Worm (Caenorhabditis elegans) whole organism, L1 larva: Measurements from ENCODE around the gene F47G9.4.
"Not testable (repeated sequence)": the region's sequence is repeated elsewhere in the genome, so short reads cannot be mapped to it uniquely, and the experiment has no call there.

Experiments
- C34B4.2 ChIP-seq: sonication (generic microtip); optimal IDR thresholded peaks from 2 replicates; lab custom pipeline; 2017; ENCODE audit warnings: mild to moderate bottlenecking, missing genetic modification characterization, missing compliant biosample characterization
- Y116A8C.19 ChIP-seq: sonication (generic microtip); optimal IDR thresholded peaks from 2 replicates; lab custom pipeline; 2016; ENCODE audit warnings: missing compliant biosample characterization, missing genetic modification characterization, borderline replicate concordance
- blmp-1 ChIP-seq: fragments of 150-350 bp; optimal IDR thresholded peaks from 2 replicates; lab custom pipeline; 2014; ENCODE audit warnings: missing biosample characterization, missing genetic modification characterization
- ceh-63 ChIP-seq: fragments of 200-800 bp; sonication (Bioruptor generic); optimal IDR thresholded peaks from 2 replicates; lab custom pipeline; 2018; ENCODE audit warnings: mild to moderate bottlenecking, missing genetic modification characterization, missing compliant biosample characterization
- ceh-82 ChIP-seq, 3 experiments: fragments of 150-350 bp in 1 of 3; sonication (generic microtip) in 2 of 3; optimal IDR thresholded peaks; 2 replicates each; lab custom pipeline; 2014 to 2017; ENCODE audit warnings: missing biosample characterization in 3 of 3, missing genetic modification characterization in 3 of 3
- ceh-88 ChIP-seq: fragments of 200-800 bp; sonication (Bioruptor generic); IDR thresholded peaks from 2 replicates; pipeline ENCODE4 v1.3.6; 2022; ENCODE audit warnings: missing genetic modification characterization, missing compliant biosample characterization
- ces-1 ChIP-seq: fragments of 150-350 bp; optimal IDR thresholded peaks from 2 replicates; lab custom pipeline; 2014; ENCODE audit warnings: missing biosample characterization, missing genetic modification reagents, missing genetic modification characterization
- dpl-1 ChIP-seq, 3 experiments: fragments of 150-350 bp in 2 of 3; sonication (generic microtip) in 1 of 3; optimal IDR thresholded peaks; 2 replicates each; lab custom pipeline; 2014 to 2017; ENCODE audit warnings: missing biosample characterization in 3 of 3, missing genetic modification characterization in 3 of 3, missing genetic modification reagents in 3 of 3
- efl-1 ChIP-seq, 4 experiments: fragments of 150-350 bp; optimal IDR thresholded peaks in 3 of 4; peaks in 1 of 4; 1 replicate in 1 of 4; 2 replicates in 3 of 4; lab custom pipeline; 2014; ENCODE audit warnings: missing biosample characterization in 2 of 4, missing genetic modification characterization in 2 of 4, missing genetic modification reagents in 2 of 4
- efl-3 ChIP-seq: fragments of 200-800 bp; sonication (Bioruptor generic); optimal IDR thresholded peaks from 2 replicates; lab custom pipeline; 2018; ENCODE audit warnings: mild to moderate bottlenecking, missing genetic modification characterization, missing compliant biosample characterization
- egl-13 ChIP-seq: sonication (generic microtip); optimal IDR thresholded peaks from 2 replicates; lab custom pipeline; 2016; ENCODE audit warnings: missing genotype, missing genetic modification reagents, missing genetic modification characterization, missing compliant biosample characterization
- egl-27 ChIP-seq, 2 experiments: fragments of 150-350 bp in 1 of 2; sonication (generic microtip); optimal IDR thresholded peaks; 3 replicates each; lab custom pipeline; 2017 to 2018; ENCODE audit warnings: missing biosample characterization in 2 of 2, missing genetic modification characterization in 2 of 2, missing genetic modification reagents in 2 of 2
- elt-3 ChIP-seq, 6 experiments: fragments of 150-350 bp in 1 of 6; sonication (generic microtip); optimal IDR thresholded peaks; 2 replicates each; lab custom pipeline; 2017 to 2018; ENCODE audit warnings: missing biosample characterization in 6 of 6, missing genetic modification characterization in 6 of 6, inconsistent platforms in 1 of 6
- ets-5 ChIP-seq: fragments of 200-800 bp; sonication (Bioruptor generic); IDR thresholded peaks from 2 replicates; pipeline ENCODE4 v1.3.6; 2022; ENCODE audit warnings: missing genetic modification characterization, missing compliant biosample characterization
- hlh-17 ChIP-seq: fragments of 200-800 bp; sonication (Bioruptor generic); optimal IDR thresholded peaks from 2 replicates; lab custom pipeline; 2018; ENCODE audit warnings: missing genetic modification characterization, mild to moderate bottlenecking, missing compliant biosample characterization, moderate library complexity, borderline replicate concordance
- hlh-4 ChIP-seq: sonication (generic microtip); optimal IDR thresholded peaks from 2 replicates; lab custom pipeline; 2016; ENCODE audit warnings: mild to moderate bottlenecking, missing genetic modification characterization, missing compliant biosample characterization
- irx-1 ChIP-seq: sonication (generic microtip); optimal IDR thresholded peaks from 2 replicates; lab custom pipeline; 2016; ENCODE audit warnings: missing genetic modification characterization, missing compliant biosample characterization
- lin-14 ChIP-seq: fragments of 200-800 bp; sonication (Bioruptor generic); optimal IDR thresholded peaks from 2 replicates; lab custom pipeline; 2018; ENCODE audit warnings: mild to moderate bottlenecking, missing genetic modification characterization, moderate library complexity, missing compliant biosample characterization
- lin-15B ChIP-seq: fragments of 150-350 bp; sonication (generic microtip); optimal IDR thresholded peaks from 3 replicates; lab custom pipeline; 2014; ENCODE audit warnings: missing biosample characterization, missing genetic modification characterization
- lin-35 ChIP-seq, 2 experiments: fragments of 150-350 bp; optimal IDR thresholded peaks; 2 replicates each; lab custom pipeline; 2014; ENCODE audit warnings: missing biosample characterization in 2 of 2, missing genetic modification characterization in 2 of 2, missing genetic modification reagents in 2 of 2
- lin-39 ChIP-seq: fragments of 150-350 bp; optimal IDR thresholded peaks from 2 replicates; lab custom pipeline; 2014; ENCODE audit warnings: missing biosample characterization, missing genetic modification reagents, missing genetic modification characterization
- mef-2 ChIP-seq: fragments of 150-350 bp; optimal IDR thresholded peaks from 2 replicates; lab custom pipeline; 2014; ENCODE audit warnings: missing biosample characterization, missing genetic modification characterization
- nhr-237 ChIP-seq: fragments of 150-350 bp; optimal IDR thresholded peaks from 2 replicates; lab custom pipeline; 2014; ENCODE audit warnings: missing biosample characterization, missing genetic modification characterization
- nhr-47 ChIP-seq: sonication (generic microtip); optimal IDR thresholded peaks from 2 replicates; lab custom pipeline; 2016; ENCODE audit warnings: mild to moderate bottlenecking, missing genetic modification characterization, moderate library complexity, missing compliant biosample characterization
- nhr-71 ChIP-seq: sonication (generic microtip); optimal IDR thresholded peaks from 2 replicates; lab custom pipeline; 2016; ENCODE audit warnings: mild to moderate bottlenecking, missing genetic modification characterization, moderate library complexity, missing compliant biosample characterization
- nhr-77 ChIP-seq: fragments of 150-350 bp; optimal IDR thresholded peaks from 2 replicates; lab custom pipeline; 2014; ENCODE audit warnings: missing biosample characterization, missing genetic modification characterization
- nhr-84 ChIP-seq: sonication (generic microtip); optimal IDR thresholded peaks from 2 replicates; lab custom pipeline; 2017; ENCODE audit warnings: missing biosample characterization, missing genetic modification characterization
- nhr-90 ChIP-seq: sonication (generic microtip); optimal IDR thresholded peaks from 2 replicates; lab custom pipeline; 2016; ENCODE audit warnings: mild to moderate bottlenecking, missing genetic modification characterization, missing compliant biosample characterization; ENCODE audit not compliant: poor library complexity
- pax-3 ChIP-seq: fragments of 200-800 bp; sonication (Bioruptor generic); optimal IDR thresholded peaks from 2 replicates; lab custom pipeline; 2018; ENCODE audit warnings: mild to moderate bottlenecking, missing genetic modification characterization, moderate library complexity, missing compliant biosample characterization
- snu-23 ChIP-seq: sonication (generic microtip); optimal IDR thresholded peaks from 2 replicates; lab custom pipeline; 2016; ENCODE audit warnings: missing genetic modification characterization, missing compliant biosample characterization
- sptf-1 ChIP-seq: fragments of 150-350 bp; optimal IDR thresholded peaks from 2 replicates; lab custom pipeline; 2014; ENCODE audit warnings: missing biosample characterization, missing genetic modification characterization
- sup-37 ChIP-seq: fragments of 200-800 bp; sonication (Bioruptor generic); optimal IDR thresholded peaks from 2 replicates; lab custom pipeline; 2018; ENCODE audit warnings: mild to moderate bottlenecking, missing genetic modification characterization, missing compliant biosample characterization
- swsn-7 ChIP-seq: sonication (generic microtip); optimal IDR thresholded peaks from 2 replicates; lab custom pipeline; 2016; ENCODE audit warnings: missing genetic modification characterization, missing compliant biosample characterization
- tbx-2 ChIP-seq: sonication (generic microtip); optimal IDR thresholded peaks from 2 replicates; lab custom pipeline; 2016; ENCODE audit warnings: missing genetic modification characterization, missing compliant biosample characterization
- unc-130 ChIP-seq: fragments of 150-350 bp; optimal IDR thresholded peaks from 2 replicates; lab custom pipeline; 2017; ENCODE audit warnings: missing biosample characterization, missing genetic modification characterization, inconsistent platforms
- unc-62 ChIP-seq: fragments of 150-350 bp; optimal IDR thresholded peaks from 2 replicates; lab custom pipeline; 2014; ENCODE audit warnings: missing biosample characterization, missing genetic modification reagents, missing genetic modification characterization
- unc-98 ChIP-seq: fragments of 200-800 bp; sonication (Bioruptor generic); IDR thresholded peaks from 2 replicates; pipeline ENCODE4 v1.3.6; 2022; ENCODE audit warnings: missing genetic modification characterization, missing compliant biosample characterization
- vab-15 ChIP-seq: sonication (generic microtip); optimal IDR thresholded peaks from 2 replicates; lab custom pipeline; 2017; ENCODE audit warnings: missing genotype, mild to moderate bottlenecking, missing genetic modification characterization, missing compliant biosample characterization
- xbp-1 ChIP-seq: sonication (generic microtip); optimal IDR thresholded peaks from 2 replicates; lab custom pipeline; 2016; ENCODE audit warnings: missing genetic modification characterization, missing compliant biosample characterization
- zag-1 ChIP-seq: fragments of 150-350 bp; optimal IDR thresholded peaks from 2 replicates; lab custom pipeline; 2014; ENCODE audit warnings: missing biosample characterization, missing genetic modification characterization

The F47G9.4 gene

ce11 chrV:11292682-11293081, 28.9 kb downstream of the F47G9.4 start:
- no peak for TF ChIP-seq tbx-2 (tag; lab: Kevin White, UChicago)
- no peak for TF ChIP-seq lin-39 (tag; lab: Kevin White, UChicago)
- TF ChIP-seq hlh-4, result no peak
- no peak for TF ChIP-seq hlh-17 (GFP tag; lab: Kevin White, UChicago)

ce11 chrV:11290888-11291287, 30.7 kb downstream of the F47G9.4 start, which contains the start of gene C03E10.1:
Gene C03E10.1 (plus strand): TSS chrV:11291188.
- TF ChIP-seq nhr-237 (tag; lab: Kevin White, UChicago) (no peak), irx-1 (tag; lab: Kevin White, UChicago) (no peak)

ce11 chrV:11286114-11286513, 35.5 kb downstream of the F47G9.4 start, which contains the start of gene C03E10.3:
Gene C03E10.3 (plus strand): TSS chrV:11286414.
- TF ChIP-seq efl-1 (optimal IDR thresholded peaks at IDR 0.05; lab: Kevin White, UChicago), result not testable (repeated sequence)
- TF ChIP-seq efl-1 (GFP tag; optimal IDR thresholded peaks at IDR 0.05 in 1 of 2; lab: Kevin White, UChicago), result peak in 1 of 2 experiments; percentile 40

ce11 chrV:11282272-11282671, 39.3 kb downstream of the F47G9.4 start, which contains the start of gene gly-20:
Gene gly-20 (plus strand): TSS chrV:11282572.
- TF ChIP-seq ceh-63 (GFP tag; lab: Kevin White, UChicago) (no peak), ceh-88 (GFP tag; lab: Robert Waterston, UW) (no peak), efl-1 (optimal IDR thresholded peaks at IDR 0.05; lab: Kevin White, UChicago) (no peak), efl-1 (GFP tag; optimal IDR thresholded peaks at IDR 0.05 in 1 of 2; lab: Kevin White, UChicago) (no peak), lin-35 (GFP tag; optimal IDR thresholded peaks at IDR 0.05; lab: Kevin White, UChicago) (no peak), snu-23 (no peak), nhr-47 (tag; lab: Kevin White, UChicago) (no peak), nhr-77 (tag; lab: Kevin White, UChicago) (no peak), hlh-17 (GFP tag; lab: Kevin White, UChicago) (no peak), blmp-1 (tag; lab: Kevin White, UChicago) (no peak)

ce11 chrV:11281414-11282209, 40.0 kb downstream of the F47G9.4 start:
- TF ChIP-seq Y116A8C.19 (no peak), dpl-1 (GFP tag; optimal IDR thresholded peaks at IDR 0.05; lab: Kevin White, UChicago) (peak in 1 of 3 experiments; percentile 9), sup-37 (GFP tag; lab: Kevin White, UChicago) (no peak), nhr-71 (tag; lab: Kevin White, UChicago) (no peak), xbp-1 (tag; lab: Kevin White, UChicago) (no peak), lin-14 (GFP tag; lab: Kevin White, UChicago) (peak; percentile 78), efl-1 (optimal IDR thresholded peaks at IDR 0.05; lab: Kevin White, UChicago) (peak; percentile 3 to 19), efl-1 (GFP tag; optimal IDR thresholded peaks at IDR 0.05 in 1 of 2; lab: Kevin White, UChicago) (no peak), ceh-82 (tag; optimal IDR thresholded peaks at IDR 0.05; lab: Kevin White, UChicago) (peak in 1 of 3 experiments; percentile 8), egl-13 (tag; lab: Kevin White, UChicago) (no peak), ets-5 (GFP tag; lab: Robert Waterston, UW) (no peak), swsn-7 (tag; lab: Kevin White, UChicago) (no peak), sptf-1 (tag; lab: Kevin White, UChicago) (no peak), lin-15B (tag; lab: Kevin White, UChicago) (no peak), vab-15 (tag; lab: Kevin White, UChicago) (no peak), ces-1 (GFP tag; lab: Kevin White, UChicago) (no peak), unc-98 (no peak), nhr-90 (no peak), efl-3 (GFP tag; lab: Kevin White, UChicago) (no peak), nhr-47 (tag; lab: Kevin White, UChicago) (no peak), C34B4.2 (tag; lab: Kevin White, UChicago) (no peak), unc-130 (tag; lab: Kevin White, UChicago) (peak; percentile 5), elt-3 (tag; optimal IDR thresholded peaks at IDR 0.05; lab: Kevin White, UChicago) (peak in 1 of 6 experiments; percentile 27), unc-62 (GFP tag; lab: Kevin White, UChicago) (no peak), pax-3 (tag; lab: Kevin White, UChicago) (no peak), blmp-1 (tag; lab: Kevin White, UChicago) (peak; percentile 97), mef-2 (tag; lab: Kevin White, UChicago) (no peak), egl-27 (tag; optimal IDR thresholded peaks at IDR 0.05; lab: Kevin White, UChicago) (no peak), nhr-237 (tag; lab: Kevin White, UChicago) (no peak), nhr-84 (tag; lab: Kevin White, UChicago) (no peak), zag-1 (no peak), lin-39 (tag; lab: Kevin White, UChicago) (no peak)
